Worm (Caenorhabditis elegans) whole organism, mixed stage, embryonic: ENCODE data around the gene T28F3.11.

Source experiments
- M03D4.4 ChIP-seq: sonication (generic microtip); optimal IDR thresholded peaks from 2 replicates; lab custom pipeline; 2017; ENCODE audit warnings: mild to moderate bottlenecking, missing genetic modification characterization, missing compliant biosample characterization
- bed-3 ChIP-seq: fragments of 200-800 bp; sonication (Bioruptor generic); optimal IDR thresholded peaks from 3 replicates; lab custom pipeline; 2018; ENCODE audit warnings: mild to moderate bottlenecking, missing genetic modification characterization, moderate library complexity, missing compliant biosample characterization
- blmp-1 ChIP-seq: fragments of 150-350 bp; optimal IDR thresholded peaks from 2 replicates; lab custom pipeline; 2014; ENCODE audit warnings: missing biosample characterization, missing genetic modification characterization
- ceh-39 ChIP-seq: fragments of 150-350 bp; optimal IDR thresholded peaks from 2 replicates; lab custom pipeline; 2014; ENCODE audit warnings: missing biosample characterization, missing genetic modification characterization
- ceh-43 ChIP-seq: fragments of 200-800 bp; sonication (Bioruptor generic); optimal IDR thresholded peaks from 2 replicates; lab custom pipeline; 2018; ENCODE audit warnings: mild to moderate bottlenecking, missing genetic modification characterization, moderate library complexity, missing compliant biosample characterization
- ceh-83 ChIP-seq: fragments of 200-800 bp; sonication (Bioruptor generic); optimal IDR thresholded peaks from 2 replicates; lab custom pipeline; 2018; ENCODE audit warnings: mild to moderate bottlenecking, missing genetic modification characterization, missing compliant biosample characterization
- ces-1 ChIP-seq: fragments of 150-350 bp; optimal IDR thresholded peaks from 2 replicates; lab custom pipeline; 2014; ENCODE audit warnings: missing biosample characterization, missing genetic modification reagents, missing genetic modification characterization
- cnd-1 ChIP-seq: fragments of 200-800 bp; sonication (Bioruptor generic); optimal IDR thresholded peaks from 2 replicates; lab custom pipeline; 2018; ENCODE audit warnings: mild to moderate bottlenecking, missing genetic modification characterization, missing compliant biosample characterization
- drap-1 ChIP-seq: fragments of 200-800 bp; sonication (Bioruptor generic); optimal IDR thresholded peaks from 3 replicates; lab custom pipeline; 2018; ENCODE audit warnings: mild to moderate bottlenecking, missing genetic modification characterization, missing compliant biosample characterization
- elt-1 ChIP-seq: sonication (generic microtip); optimal IDR thresholded peaks from 2 replicates; lab custom pipeline; 2017; ENCODE audit warnings: missing genetic modification characterization, mild to moderate bottlenecking, missing compliant biosample characterization, antibody characterized with exemption, moderate library complexity, borderline replicate concordance; ENCODE audit not compliant: insufficient read depth
- elt-3 ChIP-seq: fragments of 150-350 bp; optimal IDR thresholded peaks from 2 replicates; lab custom pipeline; 2014; ENCODE audit warnings: missing biosample characterization, missing genetic modification characterization
- flh-1 ChIP-seq: fragments of 200-800 bp; sonication (Bioruptor generic); optimal IDR thresholded peaks from 2 replicates; lab custom pipeline; 2018; ENCODE audit warnings: mild to moderate bottlenecking, missing genetic modification characterization, moderate library complexity, missing compliant biosample characterization
- ham-2 ChIP-seq: fragments of 200-800 bp; sonication (Bioruptor generic); optimal IDR thresholded peaks from 2 replicates; lab custom pipeline; 2018; ENCODE audit warnings: mild to moderate bottlenecking, missing genetic modification characterization, missing compliant biosample characterization
- hlh-1 ChIP-seq: fragments of 150-350 bp; optimal IDR thresholded peaks from 2 replicates; lab custom pipeline; 2014; ENCODE audit warnings: missing biosample characterization, missing genetic modification reagents, missing genetic modification characterization
- lin-13 ChIP-seq: fragments of 150-350 bp; optimal IDR thresholded peaks from 2 replicates; lab custom pipeline; 2014; ENCODE audit warnings: missing biosample characterization, missing genetic modification characterization
- lin-32 ChIP-seq: fragments of 200-800 bp; sonication (Bioruptor generic); optimal IDR thresholded peaks from 2 replicates; lab custom pipeline; 2018; ENCODE audit warnings: mild to moderate bottlenecking, missing genetic modification characterization, missing compliant biosample characterization
- lsy-2 ChIP-seq: fragments of 150-350 bp; optimal IDR thresholded peaks from 2 replicates; lab custom pipeline; 2014; ENCODE audit warnings: missing biosample characterization, missing genetic modification characterization
- mab-5 ChIP-seq: fragments of 150-350 bp; optimal IDR thresholded peaks from 2 replicates; lab custom pipeline; 2014; ENCODE audit warnings: missing biosample characterization, missing genetic modification characterization
- mep-1 ChIP-seq: fragments of 150-350 bp; optimal IDR thresholded peaks from 2 replicates; lab custom pipeline; 2017; ENCODE audit warnings: missing biosample characterization, missing genetic modification reagents, missing genetic modification characterization, inconsistent platforms
- mls-2 ChIP-seq: sonication (generic microtip); optimal IDR thresholded peaks from 2 replicates; lab custom pipeline; 2016; ENCODE audit warnings: mild to moderate bottlenecking, missing genetic modification characterization, moderate library complexity, missing compliant biosample characterization
- nhr-12 ChIP-seq: fragments of 150-350 bp; optimal IDR thresholded peaks from 2 replicates; lab custom pipeline; 2014; ENCODE audit warnings: missing biosample characterization, missing genetic modification characterization
- nhr-2 ChIP-seq: fragments of 150-350 bp; optimal IDR thresholded peaks from 2 replicates; lab custom pipeline; 2014; ENCODE audit warnings: missing biosample characterization, missing genetic modification characterization
- nhr-237 ChIP-seq: fragments of 150-350 bp; optimal IDR thresholded peaks from 2 replicates; lab custom pipeline; 2014; ENCODE audit warnings: missing biosample characterization, missing genetic modification characterization
- nhr-28 ChIP-seq: fragments of 150-350 bp; optimal IDR thresholded peaks from 2 replicates; lab custom pipeline; 2014; ENCODE audit warnings: missing biosample characterization, missing genetic modification characterization
- nhr-76 ChIP-seq: sonication (generic microtip); optimal IDR thresholded peaks from 2 replicates; lab custom pipeline; 2017; ENCODE audit warnings: missing biosample characterization, missing genetic modification characterization
- pha-4 ChIP-seq: fragments of 150-350 bp; optimal IDR thresholded peaks from 2 replicates; lab custom pipeline; 2018; ENCODE audit warnings: missing biosample characterization, missing genetic modification reagents, missing genetic modification characterization
- sem-2 ChIP-seq: fragments of 200-800 bp; sonication (Bioruptor generic); optimal IDR thresholded peaks from 2 replicates; lab custom pipeline; 2018; ENCODE audit warnings: mild to moderate bottlenecking, missing genetic modification characterization, missing compliant biosample characterization
- snpc-4 ChIP-seq: fragments of 150-350 bp; optimal IDR thresholded peaks from 2 replicates; lab custom pipeline; 2014; ENCODE audit warnings: missing biosample characterization, missing genetic modification characterization
- sptf-1 ChIP-seq: sonication (generic microtip); optimal IDR thresholded peaks from 2 replicates; lab custom pipeline; 2017; ENCODE audit warnings: mild to moderate bottlenecking, missing genetic modification characterization, moderate library complexity, missing compliant biosample characterization
- tbx-8 ChIP-seq: fragments of 200-800 bp; sonication (Bioruptor generic); optimal IDR thresholded peaks from 2 replicates; lab custom pipeline; 2018; ENCODE audit warnings: mild to moderate bottlenecking, missing genetic modification characterization, moderate library complexity, missing compliant biosample characterization
- unc-120 ChIP-seq: sonication (generic microtip); optimal IDR thresholded peaks from 2 replicates; lab custom pipeline; 2017; ENCODE audit warnings: missing genetic modification characterization, missing compliant biosample characterization; ENCODE audit not compliant: poor library complexity, severe bottlenecking
- unc-39 ChIP-seq: fragments of 150-350 bp; optimal IDR thresholded peaks from 2 replicates; lab custom pipeline; 2014; ENCODE audit warnings: missing biosample characterization, missing genetic modification characterization
- unc-62 ChIP-seq: fragments of 150-350 bp; optimal IDR thresholded peaks from 2 replicates; lab custom pipeline; 2014; ENCODE audit warnings: missing biosample characterization, missing genetic modification reagents, missing genetic modification characterization
- zip-8 ChIP-seq: fragments of 150-350 bp; optimal IDR thresholded peaks from 2 replicates; lab custom pipeline; 2014; ENCODE audit warnings: missing biosample characterization, missing genetic modification characterization
- ztf-11 ChIP-seq: fragments of 150-350 bp; optimal IDR thresholded peaks from 2 replicates; lab custom pipeline; 2014; ENCODE audit warnings: missing biosample characterization, missing genetic modification characterization

Gene T28F3.11

ce11 chrIV:17258824-17259223 is 32.7 kb downstream of the T28F3.11 start:
- TF ChIP-seq unc-62 (GFP tag; lab: Kevin White, UChicago) = no peak
- TF ChIP-seq snpc-4 (tag; lab: Kevin White, UChicago) = no peak
- no peak for TF ChIP-seq elt-3 (tag; lab: Kevin White, UChicago)
- no peak for TF ChIP-seq drap-1 (GFP tag; lab: Kevin White, UChicago)
- TF ChIP-seq tbx-8 = no peak
- TF ChIP-seq unc-39 (tag; lab: Kevin White, UChicago) = no peak
- no peak for TF ChIP-seq lin-32
- no peak for TF ChIP-seq zip-8 (tag; lab: Kevin White, UChicago)
- no peak for TF ChIP-seq ceh-43
- no peak for TF ChIP-seq nhr-12 (tag; lab: Kevin White, UChicago)
- no peak for TF ChIP-seq bed-3
- TF ChIP-seq nhr-76 (tag; lab: Kevin White, UChicago) = no peak

ce11 chrIV:17255001-17255400 is 36.5 kb downstream of the T28F3.11 start, which contains the start of gene gtf-2E1:
TSS of gene gtf-2E1 (plus strand) at chrIV:17255301.
- no peak for TF ChIP-seq pha-4 (tag; lab: Kevin White, UChicago)
- TF ChIP-seq nhr-12 (tag; lab: Kevin White, UChicago) = no peak
- TF ChIP-seq lin-13 (tag; lab: Kevin White, UChicago) = no peak
- TF ChIP-seq ceh-39 (tag; lab: Kevin White, UChicago) = no peak
- no peak for TF ChIP-seq elt-3 (tag; lab: Kevin White, UChicago)

- TF ChIP-seq unc-39 (tag; lab: Kevin White, UChicago) = no peak
- TF ChIP-seq mls-2 (tag; lab: Kevin White, UChicago) = no peak
- no peak for TF ChIP-seq sem-2
- TF ChIP-seq ceh-43 = no peak
- no peak for TF ChIP-seq nhr-2
- TF ChIP-seq ztf-11 (tag; lab: Kevin White, UChicago) = no peak
- no peak for TF ChIP-seq ces-1
- TF ChIP-seq pha-4 (tag; lab: Kevin White, UChicago) = no peak
Measured at ce11 chrIV:17253435-17253834, 38.0 kb downstream of the T28F3.11 start.

ce11 chrIV:17249691-17250181 is 41.7 kb downstream of the T28F3.11 start, which contains the start of gene eelo-2:
TSS of gene eelo-2 (plus strand) at chrIV:17250131.
- TF ChIP-seq pha-4 (tag; lab: Kevin White, UChicago) (peak; percentile 99), nhr-12 (tag; lab: Kevin White, UChicago) (no peak), ztf-11 (tag; lab: Kevin White, UChicago) (peak; percentile 79), ceh-39 (tag; lab: Kevin White, UChicago) (peak; percentile 80), ceh-43 (peak; percentile 48), mep-1 (peak; percentile 98), ceh-83 (GFP tag; lab: Kevin White, UChicago) (no peak), unc-39 (tag; lab: Kevin White, UChicago) (peak; percentile 19), sem-2 (no peak), M03D4.4 (tag; lab: Kevin White, UChicago) (peak; percentile 73), unc-120 (tag; lab: Kevin White, UChicago) (peak; percentile 17), nhr-76 (tag; lab: Kevin White, UChicago) (no peak), cnd-1 (peak; percentile 81), bed-3 (no peak), sptf-1 (tag; lab: Kevin White, UChicago) (peak; percentile 90), lin-32 (no peak), snpc-4 (tag; lab: Kevin White, UChicago) (no peak), lsy-2 (peak; percentile 91), ces-1 (peak; percentile 78), nhr-28 (tag; lab: Kevin White, UChicago) (no peak), hlh-1 (tag; lab: Kevin White, UChicago) (peak; percentile 73), nhr-2 (peak; percentile 60), tbx-8 (no peak), elt-1 (tag; lab: Kevin White, UChicago) (peak; percentile 46), unc-62 (GFP tag; lab: Kevin White, UChicago) (peak; percentile 71), drap-1 (GFP tag; lab: Kevin White, UChicago) (peak; percentile 81), elt-3 (tag; lab: Kevin White, UChicago) (no peak), ham-2 (GFP tag; lab: Kevin White, UChicago) (no peak), mab-5 (peak; percentile 78), lin-13 (tag; lab: Kevin White, UChicago) (peak; percentile 99), nhr-237 (tag; lab: Kevin White, UChicago) (peak; percentile 97), blmp-1 (tag; lab: Kevin White, UChicago) (no peak), mls-2 (tag; lab: Kevin White, UChicago) (peak; percentile 72), zip-8 (tag; lab: Kevin White, UChicago) (no peak), flh-1 (GFP tag; lab: Kevin White, UChicago) (no peak)
